Worm (Caenorhabditis elegans): Measurements from ENCODE around the gene pqn-62.

DNA sequence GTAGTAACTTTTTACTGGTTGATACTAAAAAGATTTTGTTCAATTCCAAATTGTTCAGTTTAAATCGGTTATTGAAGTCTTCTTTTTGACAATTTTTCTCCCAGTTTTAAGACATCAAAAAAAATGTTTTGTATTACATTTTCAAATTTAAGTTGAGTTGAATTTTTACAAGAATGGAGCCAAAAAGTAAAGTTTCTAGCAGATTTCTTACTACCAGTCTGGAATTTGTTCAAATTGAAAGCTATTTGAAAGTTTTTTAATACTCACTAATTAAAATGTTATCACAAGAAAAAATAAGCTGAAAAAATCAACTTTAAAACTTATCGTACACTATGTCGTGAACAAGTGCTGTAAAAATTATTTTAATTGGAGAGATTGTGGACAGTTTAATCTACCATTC lies 5.8 kb upstream of the pqn-62 start:
- no peak for TF ChIP-seq unc-130 (GFP tag; optimal IDR thresholded peaks at IDR 0.05)
- no peak for TF ChIP-seq mdl-1 (tag; optimal IDR thresholded peaks at IDR 0.05)
- no peak for TF ChIP-seq nhr-28 (tag; optimal IDR thresholded peaks at IDR 0.05)
- TF ChIP-seq ztf-11 (tag; optimal IDR thresholded peaks at IDR 0.05), result no peak
- no peak for TF ChIP-seq unc-62 (GFP tag; optimal IDR thresholded peaks at IDR 0.05 in 1 of 2)
- no peak for TF ChIP-seq unc-62 (tag; optimal IDR thresholded peaks at IDR 0.05)
- TF ChIP-seq lin-15B (tag; optimal IDR thresholded peaks at IDR 0.05), result no peak
- no peak for TF ChIP-seq nhr-237 (tag; optimal IDR thresholded peaks at IDR 0.05)
- no peak for TF ChIP-seq madf-9 (GFP tag; conservative IDR thresholded peaks at IDR 0.05)
- no peak for TF ChIP-seq ceh-82 (tag; optimal IDR thresholded peaks at IDR 0.05)
- TF ChIP-seq mxl-3 (GFP tag; optimal IDR thresholded peaks at IDR 0.05), result no peak
- no peak for TF ChIP-seq hif-1 (tag; optimal IDR thresholded peaks at IDR 0.05)
- no peak for TF ChIP-seq mep-1 (tag; optimal IDR thresholded peaks at IDR 0.05)
